Fruit fly (Drosophila melanogaster) whole organism, prepupa: ENCODE results near the gene CG15386.

Experiments
- Blimp-1 ChIP-seq: fragments of 200-800 bp; sonication (Bioruptor generic); optimal IDR thresholded peaks from 3 replicates; lab custom pipeline; 2017; ENCODE audit warnings: missing biosample characterization, missing genetic modification characterization, mild to moderate bottlenecking, moderate library complexity, missing genetic modification reagents
- CG16779 ChIP-seq: fragments of 200-800 bp; sonication (Bioruptor generic); optimal IDR thresholded peaks from 3 replicates; lab custom pipeline; 2017; ENCODE audit warnings: missing biosample characterization, mild to moderate bottlenecking, missing genetic modification characterization
- CG3919 ChIP-seq: fragments of 200-800 bp; sonication (Bioruptor generic); optimal IDR thresholded peaks from 3 replicates; lab custom pipeline; 2016; ENCODE audit warnings: missing biosample characterization, missing genetic modification characterization
- CG6792 ChIP-seq: fragments of 200-800 bp; sonication (Bioruptor generic); optimal IDR thresholded peaks from 3 replicates; lab custom pipeline; 2016; ENCODE audit warnings: missing biosample characterization, missing genetic modification characterization
- Hr38 ChIP-seq: sonication (Bioruptor generic); optimal IDR thresholded peaks from 2 replicates; lab custom pipeline; 2016; ENCODE audit warnings: missing biosample characterization, missing genetic modification characterization
- Lpt ChIP-seq: fragments of 200-800 bp; sonication (Bioruptor generic); optimal IDR thresholded peaks from 3 replicates; lab custom pipeline; 2016; ENCODE audit warnings: missing biosample characterization, missing genetic modification characterization
- fd59A ChIP-seq: fragments of 200-800 bp; sonication (Bioruptor generic); optimal IDR thresholded peaks from 2 replicates; lab custom pipeline; 2017; ENCODE audit warnings: missing biosample characterization, mild to moderate bottlenecking, missing genetic modification characterization, missing genetic modification reagents
- salr ChIP-seq, 2 experiments: fragments of 200-800 bp; sonication (Bioruptor generic); optimal IDR thresholded peaks; 3 replicates each; lab custom pipeline; 2016 to 2018; ENCODE audit warnings: missing biosample characterization in 2 of 2, missing genetic modification characterization in 2 of 2, mild to moderate bottlenecking in 1 of 2
- vri ChIP-seq: fragments of 200-800 bp; sonication (Bioruptor generic); optimal IDR thresholded peaks from 3 replicates; lab custom pipeline; 2016; ENCODE audit warnings: missing biosample characterization, mild to moderate bottlenecking, missing genetic modification characterization

DNA sequence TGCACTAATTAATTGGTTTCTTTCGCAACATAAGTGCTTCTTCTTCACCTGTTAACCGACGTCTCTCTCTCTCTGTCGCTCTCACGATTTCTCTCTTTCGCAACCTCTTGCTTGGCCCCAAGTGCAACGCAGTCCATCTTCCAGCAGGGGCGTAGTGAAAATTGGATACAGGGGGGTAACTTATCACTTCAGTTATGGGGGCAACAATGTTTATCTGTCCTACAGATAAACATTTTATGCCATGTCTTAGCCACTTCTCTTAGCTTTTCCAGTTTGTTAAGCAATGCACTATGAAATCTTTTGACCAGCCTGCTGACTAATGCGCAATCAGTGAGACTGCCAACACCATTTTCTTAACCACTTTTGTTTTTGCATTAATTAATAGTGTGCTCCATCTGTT is 10.3 kb upstream of the CG15386 start:
- TF ChIP-seq vri (GFP tag; lab: Kevin White, UChicago) (peak; percentile 65), Hr38 (no peak), fd59A (GFP tag; lab: Kevin White, UChicago) (peak; percentile 58), CG6792 (peak; percentile 81), Blimp-1 (GFP tag; lab: Kevin White, UChicago) (peak; percentile 30), CG16779 (tag; lab: Kevin White, UChicago) (peak; percentile 53), Lpt (peak; percentile 60), salr (GFP tag; optimal IDR thresholded peaks at IDR 0.05; lab: Kevin White, UChicago) (peak in 1 of 2 experiments; percentile 50), CG3919 (GFP tag; lab: Kevin White, UChicago) (peak; percentile 86)
